Worm (Caenorhabditis elegans): ENCODE results near the gene Y57G11C.1142.

DNA sequence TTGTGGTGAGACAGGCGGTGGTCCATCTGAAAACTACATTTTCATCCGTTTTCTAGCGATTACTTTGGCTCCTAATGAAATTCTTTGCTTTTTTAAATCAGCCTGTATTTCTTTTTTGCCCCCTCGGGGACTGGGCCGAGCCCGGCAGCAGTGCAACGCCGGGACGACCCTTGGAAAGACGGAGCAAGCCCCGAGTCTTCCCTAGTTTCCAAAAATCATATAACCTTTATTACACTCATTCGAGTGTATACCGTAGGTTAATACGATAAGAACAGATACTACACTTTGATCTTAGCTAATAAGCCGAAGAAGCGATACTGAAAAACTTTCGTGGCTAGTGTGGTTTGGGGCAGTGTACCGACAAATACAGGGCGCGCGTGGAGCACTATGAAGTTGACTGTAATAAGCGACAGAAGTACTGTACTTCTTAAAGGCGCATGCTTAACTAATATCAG is 37.7 kb upstream of the Y57G11C.1142 start:
- TF ChIP-seq nhr-25 (tag; optimal IDR thresholded peaks at IDR 0.05) (no peak), dmd-4 (tag; optimal IDR thresholded peaks at IDR 0.05) (no peak), nhr-77 (tag; optimal IDR thresholded peaks at IDR 0.05) (no peak), unc-62 (GFP tag; optimal IDR thresholded peaks at IDR 0.05) (no peak), F13H6.1 (tag; optimal IDR thresholded peaks at IDR 0.05) (no peak)

Measured in whole organism, L2 larva.